Worm (Caenorhabditis elegans) whole organism, late embryonic: ENCODE measurements around the gene T23G7.2.

ENCODE experiments used
- ceh-18 ChIP-seq: sonication (generic microtip); optimal IDR thresholded peaks from 2 replicates; lab custom pipeline; 2016; ENCODE audit warnings: missing genetic modification characterization, missing compliant biosample characterization
- ceh-30 ChIP-seq: fragments of 150-350 bp; optimal IDR thresholded peaks from 2 replicates; lab custom pipeline; 2014; ENCODE audit warnings: missing biosample characterization, missing genetic modification characterization
- eyg-1 ChIP-seq: sonication (generic microtip); optimal IDR thresholded peaks from 2 replicates; lab custom pipeline; 2016; ENCODE audit warnings: missing genotype, missing genetic modification characterization, missing compliant biosample characterization
- fkh-10 ChIP-seq: fragments of 150-350 bp; optimal IDR thresholded peaks from 2 replicates; lab custom pipeline; 2014; ENCODE audit warnings: missing biosample characterization, missing genetic modification reagents, missing genetic modification characterization

DNA sequence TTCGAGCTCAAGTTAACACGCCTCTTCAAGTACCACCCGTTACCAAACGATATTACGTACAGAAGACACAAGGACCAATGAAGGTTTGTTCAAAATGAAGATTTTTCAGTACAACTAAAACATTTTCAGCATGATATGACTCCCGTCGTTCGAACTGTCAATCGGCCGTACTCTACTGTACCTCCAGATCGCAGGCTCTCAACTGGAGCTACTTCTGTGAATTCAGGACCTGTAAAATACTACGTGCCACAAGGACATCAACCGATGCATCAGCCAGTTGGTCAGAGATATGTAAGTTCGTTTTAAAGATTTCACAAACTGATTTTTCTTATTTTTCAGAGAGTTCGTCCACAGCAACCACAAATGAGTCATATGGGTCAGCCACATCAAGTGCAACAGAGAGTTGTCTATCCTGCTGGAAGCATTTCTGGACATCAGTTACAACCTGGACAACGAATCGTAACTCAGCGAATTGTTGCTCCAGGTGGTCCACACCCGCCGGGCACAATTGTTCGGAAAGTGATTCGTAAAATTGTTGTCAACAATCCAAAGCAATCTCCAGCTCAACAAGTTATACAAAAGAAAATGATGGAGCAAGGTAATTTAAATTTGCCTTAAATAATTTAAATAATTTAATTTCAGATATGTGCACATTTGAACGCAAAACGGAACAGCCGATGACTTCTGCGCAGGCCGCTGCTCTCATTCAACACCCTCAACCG, 1.1 kb downstream of the T23G7.2 start:
- TF ChIP-seq ceh-30 (no peak), fkh-10 (no peak), eyg-1 (tag; lab: Kevin White, UChicago) (no peak), ceh-18 (tag; lab: Kevin White, UChicago) (no peak)
